Fruit fly (Drosophila melanogaster): ENCODE data around the gene Hacd1.
A peak's percentile ranks its signal among the peaks of the same experiment; 100 is the strongest.

The Hacd1 gene

DNA sequence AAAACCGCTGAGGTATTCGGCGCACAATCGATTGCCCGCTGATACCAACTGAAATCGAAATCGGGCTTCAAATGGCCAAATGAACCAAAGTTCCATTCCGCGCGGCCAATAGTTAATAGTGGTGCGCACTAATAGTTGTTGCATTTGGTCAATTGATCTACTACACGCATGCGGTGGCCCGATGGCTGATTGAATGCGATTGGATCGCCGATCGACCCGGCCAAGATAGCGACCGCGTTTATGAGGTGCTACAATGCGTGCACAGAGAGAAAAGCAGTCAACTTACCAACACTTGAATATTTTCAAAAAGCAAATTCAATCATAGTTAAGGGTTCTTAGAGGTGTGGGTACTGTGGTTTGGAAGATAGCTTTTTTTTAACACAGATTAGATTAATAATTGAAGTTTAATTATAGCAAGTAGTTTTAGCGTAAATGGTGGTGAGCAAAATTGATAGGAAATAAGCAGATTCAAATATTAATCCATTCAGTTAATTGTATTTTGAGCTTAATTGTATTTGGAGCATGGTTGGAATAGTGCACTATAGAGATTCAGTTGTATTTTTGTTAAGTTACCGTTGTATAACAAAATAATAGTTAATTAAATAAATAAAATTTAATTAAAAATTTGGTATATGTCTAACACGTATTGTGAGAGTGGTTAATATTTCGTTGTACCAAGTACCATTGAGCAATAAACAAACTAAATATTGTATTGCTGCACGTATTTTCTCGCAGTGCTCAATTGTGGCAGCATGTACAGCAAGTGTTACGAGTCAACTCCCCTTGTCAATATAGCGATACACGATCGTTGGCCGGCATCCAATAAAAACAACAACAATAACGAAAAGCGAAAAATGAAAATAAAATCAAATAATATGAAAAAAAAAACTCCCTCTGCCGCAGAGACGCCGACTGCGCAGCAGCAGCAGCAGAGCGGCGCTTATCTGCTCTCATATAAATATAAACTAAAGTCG, 24.7 kb upstream of the Hacd1 start:
- TF ChIP-seq CG17801 (GFP tag; optimal IDR thresholded peaks at IDR 0.05; ENCODE audit: partially characterized antibody) = peak; percentile 39

DNA sequence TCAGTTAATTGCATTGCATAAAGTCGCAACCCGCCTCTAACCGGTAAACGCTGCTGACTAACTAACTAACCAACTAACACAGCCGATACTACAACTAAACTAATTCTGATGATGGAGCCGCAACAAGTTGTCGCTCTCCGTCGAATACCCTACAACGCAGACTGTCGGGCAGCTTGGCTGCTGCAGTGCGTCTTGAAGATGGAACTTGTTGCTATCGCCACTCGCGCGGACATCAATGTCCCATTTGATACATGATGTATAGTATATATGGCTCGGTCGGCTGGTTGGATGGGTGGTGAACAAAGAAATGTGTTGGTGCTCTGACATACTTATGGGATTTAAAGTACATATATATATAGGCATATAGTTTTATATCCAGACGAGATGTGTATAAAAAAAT, 23.4 kb upstream of the Hacd1 start:
- TF ChIP-seq CG17801 (GFP tag; optimal IDR thresholded peaks at IDR 0.05; ENCODE audit: partially characterized antibody) = no peak

- TF ChIP-seq CG17801 (GFP tag; optimal IDR thresholded peaks at IDR 0.05; ENCODE audit: partially characterized antibody) = no peak
Measured at dm6 chr2L:12024104-12024503, 22.0 kb upstream of the Hacd1 start.

dm6 chr2L:12021193-12021592, 19.1 kb upstream of the Hacd1 start:
- no peak for TF ChIP-seq CG17801 (GFP tag; optimal IDR thresholded peaks at IDR 0.05; ENCODE audit: partially characterized antibody)

DNA sequence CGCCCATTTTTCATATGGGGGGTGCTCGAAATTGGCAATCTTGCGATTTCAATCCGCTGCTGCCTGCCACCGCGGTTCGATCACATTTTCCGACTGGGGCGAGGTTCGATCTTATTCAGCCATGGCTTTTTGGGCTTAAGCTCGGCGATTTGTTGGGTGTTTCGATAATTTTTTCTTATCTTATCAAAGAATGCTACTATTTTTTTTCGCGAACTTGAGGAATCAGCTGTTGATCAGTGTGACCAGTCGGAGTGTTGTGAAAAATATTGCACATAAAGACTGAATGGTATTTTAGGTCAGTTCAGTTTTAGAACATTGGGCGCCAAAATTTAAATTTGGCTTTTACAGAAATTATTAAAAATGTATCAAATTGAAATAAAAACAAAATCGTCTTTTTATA, 18.7 kb upstream of the Hacd1 start, which contains the start of gene Wdr81:
Wdr81 (minus strand) TSS at position 226 of the 400 bp plus-strand sequence.
- TF ChIP-seq CG17801 (GFP tag; optimal IDR thresholded peaks at IDR 0.05; ENCODE audit: partially characterized antibody) = no peak

- no peak for TF ChIP-seq CG17801 (GFP tag; optimal IDR thresholded peaks at IDR 0.05; ENCODE audit: partially characterized antibody)
Measured at dm6 chr2L:12013741-12014393, 11.8 kb upstream of the Hacd1 start.

dm6 chr2L:12013243-12013642, 11.2 kb upstream of the Hacd1 start:
- no peak for TF ChIP-seq CG17801 (GFP tag; optimal IDR thresholded peaks at IDR 0.05; ENCODE audit: partially characterized antibody)

- TF ChIP-seq CG17801 (GFP tag; optimal IDR thresholded peaks at IDR 0.05; ENCODE audit: partially characterized antibody) = no peak
Measured at dm6 chr2L:12011682-12012655, 9.9 kb upstream of the Hacd1 start.

DNA sequence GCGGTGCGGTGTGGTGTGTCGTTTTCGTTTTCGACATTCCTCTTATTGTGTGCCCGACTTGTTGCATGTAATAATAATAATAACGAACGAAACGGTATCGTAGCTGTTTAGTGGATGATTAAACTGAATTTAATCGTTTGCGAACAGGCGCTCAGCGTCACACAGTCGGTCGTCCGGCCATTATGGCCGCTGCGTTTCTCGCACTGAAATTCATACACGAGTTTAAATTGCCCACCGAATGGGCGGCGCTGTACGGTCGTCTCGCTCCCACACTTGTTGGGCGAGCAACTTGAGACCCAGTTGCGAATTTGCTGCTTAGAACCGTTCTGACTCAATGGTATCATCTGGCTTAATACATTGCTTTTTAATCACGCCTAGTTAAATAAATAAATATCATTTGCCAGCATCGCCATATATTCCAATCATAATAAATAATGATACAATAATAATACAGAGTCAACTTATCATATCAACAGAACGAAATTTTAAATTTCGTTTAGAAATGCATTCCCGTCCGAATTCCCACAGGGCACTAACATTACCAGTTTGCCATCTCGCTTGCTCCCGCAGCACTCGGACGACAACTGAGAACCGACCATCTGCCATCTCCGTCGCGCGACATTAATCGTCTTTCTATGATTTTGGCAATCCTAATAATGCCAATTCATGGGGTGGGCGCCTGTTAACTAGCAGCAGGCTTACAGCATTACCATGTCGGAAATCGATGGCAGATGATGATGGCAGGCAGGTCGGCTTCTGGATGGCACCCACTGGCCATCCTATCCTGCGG, 9.0 kb upstream of the Hacd1 start:
- TF ChIP-seq CG17801 (GFP tag; optimal IDR thresholded peaks at IDR 0.05; ENCODE audit: partially characterized antibody) = peak; percentile 91

DNA sequence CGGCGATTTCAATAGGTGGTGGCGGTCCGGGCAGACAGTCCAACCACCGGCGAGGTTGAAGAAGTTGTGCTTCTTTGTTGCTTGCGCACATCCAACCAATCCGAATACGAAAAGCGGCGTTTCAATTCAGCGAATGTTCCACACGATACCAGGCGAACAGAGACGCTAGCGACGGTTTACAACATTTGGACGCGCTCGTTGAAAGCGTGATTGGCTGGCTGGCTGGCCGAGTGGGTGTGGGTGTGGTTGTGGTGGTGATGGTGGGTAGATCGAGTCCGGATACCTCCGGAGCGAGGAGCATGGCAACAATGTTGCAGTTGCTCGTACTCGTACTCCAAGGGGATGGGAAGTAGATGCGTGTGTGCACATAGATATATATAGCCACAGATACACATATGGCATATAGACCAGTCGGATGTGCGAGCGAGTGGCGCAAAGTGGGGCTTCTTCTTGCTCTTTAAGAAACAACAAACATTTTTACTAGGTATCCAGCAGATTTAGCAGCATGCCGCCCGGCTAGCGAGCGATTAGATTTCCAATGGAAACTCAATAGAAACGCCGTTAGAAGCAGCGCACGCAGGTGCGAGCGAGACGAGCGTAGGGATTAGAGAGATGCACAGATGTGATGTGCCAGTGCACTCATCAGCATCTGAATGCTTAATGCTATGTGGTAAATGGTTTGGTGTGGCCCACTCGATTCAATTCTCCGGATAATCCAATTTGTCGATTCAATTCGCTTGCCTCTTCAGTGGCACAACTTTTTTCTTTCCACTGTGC, 8.2 kb upstream of the Hacd1 start:
- peak; percentile 70 for TF ChIP-seq CG17801 (GFP tag; optimal IDR thresholded peaks at IDR 0.05; ENCODE audit: partially characterized antibody)

DNA sequence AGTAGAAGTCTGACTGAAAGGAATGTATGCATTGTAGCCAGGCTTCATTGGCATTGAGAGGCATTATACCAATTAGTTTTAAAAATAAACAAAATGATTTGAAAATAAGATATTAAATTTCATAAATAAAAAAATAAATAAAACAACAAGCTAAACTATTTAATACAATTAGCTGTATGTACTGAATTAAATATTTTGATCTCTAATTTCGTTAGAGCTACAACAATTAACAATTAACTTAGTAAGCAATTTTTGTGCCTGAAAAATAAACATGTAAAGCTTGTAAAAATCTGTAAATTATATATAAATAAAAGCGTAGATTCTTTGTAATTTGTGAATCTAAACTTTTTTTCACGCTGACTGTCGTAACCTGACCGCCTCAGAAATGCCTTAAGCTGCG, 5.8 kb upstream of the Hacd1 start, which contains the start of gene Rh5:
Rh5 (plus strand) TSS at position 301 of the 400 bp plus-strand sequence.
- TF ChIP-seq CG17801 (GFP tag; optimal IDR thresholded peaks at IDR 0.05; ENCODE audit: partially characterized antibody) = no peak

- TF ChIP-seq CG17801 (GFP tag; optimal IDR thresholded peaks at IDR 0.05; ENCODE audit: partially characterized antibody) = peak; percentile 87
Measured at dm6 chr2L:12007331-12007791, 5.3 kb upstream of the Hacd1 start.

Data from ovary, adult (tissue).